Worm (Caenorhabditis elegans) whole organism, L4/young adult: Measurements from ENCODE around the gene C45B11.5.

Experiments
- W03F9.2 ChIP-seq: fragments of 150-350 bp; optimal IDR thresholded peaks from 2 replicates; lab custom pipeline; 2014; ENCODE audit warnings: missing biosample characterization, missing genetic modification characterization
- dao-5 ChIP-seq: sonication (generic microtip); optimal IDR thresholded peaks from 2 replicates; lab custom pipeline; 2016; ENCODE audit warnings: missing genotype, missing genetic modification characterization, moderate library complexity, missing compliant biosample characterization
- him-1 ChIP-seq: sonication (generic microtip); optimal IDR thresholded peaks from 2 replicates; lab custom pipeline; 2016; ENCODE audit warnings: missing genotype, missing genetic modification reagents, missing genetic modification characterization, missing compliant biosample characterization

ce11 chrV:11074448-11074847 lies 32.8 kb downstream of the C45B11.5 start, which contains the start of gene act-3:
- TF ChIP-seq W03F9.2: no peak
- TF ChIP-seq dao-5 (tag; lab: Kevin White, UChicago): no peak
- TF ChIP-seq him-1 (tag; lab: Kevin White, UChicago): no peak
